Worm (Caenorhabditis elegans) whole organism, L3 larva: ENCODE measurements around the gene C25H3.16.

Experiments used
- elt-3 ChIP-seq, 3 experiments: fragments of 150-350 bp in 1 of 3; sonication (generic microtip) in 2 of 3; optimal IDR thresholded peaks; 2 replicates in 2 of 3; 4 replicates in 1 of 3; lab custom pipeline; 2014 to 2017; ENCODE audit warnings: missing biosample characterization in 3 of 3, missing genetic modification characterization in 3 of 3
- skn-1 ChIP-seq: fragments of 150-350 bp; optimal IDR thresholded peaks from 2 replicates; lab custom pipeline; 2014; ENCODE audit warnings: missing biosample characterization, missing genetic modification characterization

DNA sequence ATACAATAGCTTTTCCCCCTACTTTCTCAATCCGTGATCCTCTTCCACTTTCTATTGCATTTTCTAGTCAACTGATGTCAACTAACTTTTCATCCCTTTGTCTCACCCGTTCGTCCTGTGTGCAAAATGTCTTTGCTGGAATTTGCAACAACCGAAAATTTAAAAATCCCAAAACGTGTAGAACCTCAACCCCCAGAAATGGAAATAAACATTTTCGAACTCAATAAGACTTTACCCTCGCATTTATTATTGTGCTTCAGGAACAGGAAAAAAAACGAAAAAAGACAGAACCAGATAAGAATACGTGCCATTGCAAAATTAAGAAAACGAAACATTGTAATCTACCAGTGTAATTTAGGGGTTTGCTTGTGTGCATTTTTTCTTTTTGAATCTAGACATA is 46.0 kb downstream of the C25H3.16 start:
- TF ChIP-seq skn-1 (no peak), elt-3 (tag; optimal IDR thresholded peaks at IDR 0.05; lab: Kevin White, UChicago) (no peak)
